Fruit fly (Drosophila melanogaster) whole organism, embryonic: ENCODE measurements around the gene CG11089.

Source experiments
- Abd-B ChIP-seq: fragments of 200-800 bp; sonication (Bioruptor generic); optimal IDR thresholded peaks from 2 replicates; lab custom pipeline; 2018; ENCODE audit warnings: missing biosample characterization, mild to moderate bottlenecking, missing genetic modification characterization, moderate library complexity
- CG10267 ChIP-seq: fragments of 200-800 bp; sonication (Bioruptor generic); optimal IDR thresholded peaks from 2 replicates; lab custom pipeline; 2018; ENCODE audit warnings: missing biosample characterization, mild to moderate bottlenecking, missing genetic modification characterization, moderate library complexity
- CG13624 ChIP-seq: fragments of 200-800 bp; sonication (Bioruptor generic); optimal IDR thresholded peaks from 2 replicates; lab custom pipeline; 2016; ENCODE audit warnings: missing biosample characterization, missing genetic modification characterization
- CG15696 ChIP-seq: fragments of 200-800 bp; sonication (Bioruptor generic); optimal IDR thresholded peaks from 2 replicates; lab custom pipeline; 2019; ENCODE audit warnings: missing biosample characterization, mild to moderate bottlenecking, missing genetic modification characterization, moderate library complexity
- CG17912 ChIP-seq: fragments of 200-800 bp; sonication (Bioruptor generic); optimal IDR thresholded peaks from 2 replicates; lab custom pipeline; 2018; ENCODE audit warnings: missing biosample characterization, mild to moderate bottlenecking, missing genetic modification characterization
- CG2116 ChIP-seq: fragments of 200-800 bp; sonication (Bioruptor generic); optimal IDR thresholded peaks from 3 replicates; lab custom pipeline; 2018; ENCODE audit warnings: missing biosample characterization, mild to moderate bottlenecking, missing genetic modification characterization
- CG2199 ChIP-seq: fragments of 200-800 bp; sonication (Bioruptor generic); IDR thresholded peaks from 3 replicates; pipeline ENCODE4 v1.3.6; 2022; ENCODE audit warnings: missing biosample characterization, missing genetic modification characterization
- CG2678 ChIP-seq: fragments of 200-800 bp; sonication (Bioruptor generic); optimal IDR thresholded peaks from 3 replicates; lab custom pipeline; 2019; ENCODE audit warnings: missing biosample characterization, mild to moderate bottlenecking, missing genetic modification characterization, moderate library complexity
- CG2712 ChIP-seq: fragments of 200-800 bp; optimal IDR thresholded peaks from 3 replicates; lab custom pipeline; 2019; ENCODE audit warnings: missing biosample characterization, mild to moderate bottlenecking, missing genetic modification characterization, moderate library complexity
- CG32767 ChIP-seq: fragments of 200-800 bp; sonication (Bioruptor generic); IDR thresholded peaks from 2 replicates; pipeline ENCODE4 v1.3.6; 2022; ENCODE audit warnings: missing biosample characterization, missing genetic modification characterization
- CG33213 ChIP-seq: fragments of 200-800 bp; sonication (Bioruptor generic); optimal IDR thresholded peaks from 3 replicates; lab custom pipeline; 2016; ENCODE audit warnings: missing biosample characterization, missing genetic modification characterization
- CG3726 ChIP-seq: fragments of 200-800 bp; sonication (Bioruptor generic); IDR thresholded peaks from 3 replicates; pipeline ENCODE4, ENCODE4 v1.3.6; 2022; ENCODE audit warnings: missing biosample characterization, missing genetic modification characterization
- CG3847 ChIP-seq: fragments of 200-800 bp; sonication (Bioruptor generic); IDR thresholded peaks from 2 replicates; pipeline ENCODE4 v1.3.6; 2022; ENCODE audit warnings: missing biosample characterization, missing genetic modification characterization
- CG4404 ChIP-seq: fragments of 200-800 bp; sonication (Bioruptor generic); IDR thresholded peaks from 2 replicates; pipeline ENCODE4 v1.3.6; 2022; ENCODE audit warnings: missing biosample characterization, missing genetic modification characterization
- CG4820 ChIP-seq: fragments of 200-800 bp; sonication (Bioruptor generic); optimal IDR thresholded peaks from 3 replicates; lab custom pipeline; 2016; ENCODE audit warnings: missing biosample characterization, missing genetic modification characterization
- CG5180 ChIP-seq: fragments of 200-800 bp; sonication (Bioruptor generic); optimal IDR thresholded peaks from 3 replicates; lab custom pipeline; 2017; ENCODE audit warnings: missing biosample characterization, missing genetic modification characterization, mild to moderate bottlenecking, moderate library complexity, missing genetic modification reagents
- CG7357 ChIP-seq: fragments of 200-800 bp; sonication (Bioruptor generic); IDR thresholded peaks from 3 replicates; pipeline ENCODE4 v1.3.6; 2022; ENCODE audit warnings: missing biosample characterization, missing genetic modification characterization
- CG9437 ChIP-seq: fragments of 200-800 bp; sonication (Bioruptor generic); optimal IDR thresholded peaks from 2 replicates; lab custom pipeline; 2018; ENCODE audit warnings: missing biosample characterization, mild to moderate bottlenecking, missing genetic modification characterization
- D19B ChIP-seq: fragments of 200-800 bp; sonication (Bioruptor generic); optimal IDR thresholded peaks from 2 replicates; lab custom pipeline; 2017; ENCODE audit warnings: missing biosample characterization, mild to moderate bottlenecking, missing genetic modification characterization
- Dll ChIP-seq: fragments of 200-800 bp; sonication (Bioruptor generic); IDR thresholded peaks from 4 replicates; pipeline ENCODE4 v1.3.6; 2022; ENCODE audit warnings: missing biosample characterization, missing genetic modification characterization; ENCODE audit not compliant: partially characterized antibody
- Dref ChIP-seq: fragments of 200-800 bp; sonication (Bioruptor generic); IDR thresholded peaks from 2 replicates; pipeline ENCODE4 v1.3.6; 2022; ENCODE audit warnings: missing biosample characterization, missing genetic modification characterization
- Hmx ChIP-seq: fragments of 200-800 bp; sonication (Bioruptor generic); optimal IDR thresholded peaks from 2 replicates; lab custom pipeline; 2016; ENCODE audit warnings: missing biosample characterization, missing genetic modification characterization
- Hr51 ChIP-seq, 2 experiments: fragments of 200-800 bp; sonication (Bioruptor generic); optimal IDR thresholded peaks; 2 replicates in 1 of 2; 3 replicates in 1 of 2; lab custom pipeline; 2016 to 2018; ENCODE audit warnings: missing biosample characterization in 2 of 2, missing genetic modification characterization in 2 of 2, mild to moderate bottlenecking in 1 of 2, moderate library complexity in 1 of 2
- Max ChIP-seq: fragments of 200-800 bp; sonication (Bioruptor generic); optimal IDR thresholded peaks from 2 replicates; lab custom pipeline; 2016; ENCODE audit warnings: missing biosample characterization, mild to moderate bottlenecking, missing genetic modification characterization
- Neu2 ChIP-seq: fragments of 200-800 bp; sonication (Bioruptor generic); optimal IDR thresholded peaks from 3 replicates; lab custom pipeline; 2016; ENCODE audit warnings: missing biosample characterization, missing genetic modification characterization, borderline replicate concordance
- Scr ChIP-seq: fragments of 200-800 bp; sonication (Bioruptor generic); IDR thresholded peaks from 2 replicates; pipeline ENCODE4 v1.3.6; 2022; ENCODE audit warnings: missing biosample characterization, missing genetic modification characterization; ENCODE audit not compliant: partially characterized antibody
- Sin3A ChIP-seq: fragments of >200 bp; optimal IDR thresholded peaks from 2 replicates; lab custom pipeline; 2018
- Ssrp ChIP-seq: fragments of 200-800 bp; sonication (Bioruptor generic); optimal IDR thresholded peaks from 2 replicates; lab custom pipeline; 2018; ENCODE audit warnings: missing biosample characterization, mild to moderate bottlenecking, missing genetic modification characterization, moderate library complexity
- al ChIP-seq: fragments of 200-800 bp; sonication (Bioruptor generic); IDR thresholded peaks from 2 replicates; pipeline ENCODE4 v1.3.6; 2022; ENCODE audit warnings: missing biosample characterization, missing genetic modification characterization
- amos ChIP-seq: fragments of 200-800 bp; sonication (Bioruptor generic); IDR thresholded peaks from 2 replicates; pipeline ENCODE4 v1.3.6; 2022; ENCODE audit warnings: missing biosample characterization, missing genetic modification characterization; ENCODE audit not compliant: partially characterized antibody
- bbx ChIP-seq: fragments of 200-800 bp; sonication (Bioruptor generic); IDR thresholded peaks from 2 replicates; pipeline ENCODE4 v1.3.6; 2022; ENCODE audit warnings: missing biosample characterization, missing genetic modification characterization; ENCODE audit not compliant: partially characterized antibody
- bcd ChIP-seq: fragments of 200-800 bp; sonication (Bioruptor generic); optimal IDR thresholded peaks from 2 replicates; lab custom pipeline; 2017; ENCODE audit warnings: missing biosample characterization, mild to moderate bottlenecking, missing genetic modification characterization
- danr ChIP-seq: fragments of 200-800 bp; sonication (Bioruptor generic); IDR thresholded peaks from 2 replicates; pipeline ENCODE4 v1.3.6; 2022; ENCODE audit warnings: missing biosample characterization, missing genetic modification characterization
- dm ChIP-seq: fragments of 200-800 bp; sonication (Bioruptor generic); optimal IDR thresholded peaks from 3 replicates; lab custom pipeline; 2016; ENCODE audit warnings: missing biosample characterization, missing genetic modification characterization
- dmrt11E ChIP-seq: fragments of 200-800 bp; sonication (Bioruptor generic); optimal IDR thresholded peaks from 3 replicates; lab custom pipeline; 2018; ENCODE audit warnings: missing biosample characterization, mild to moderate bottlenecking, missing genetic modification characterization, moderate library complexity
- dpn ChIP-seq, 2 experiments: fragments of 200-800 bp; sonication (Bioruptor generic); optimal IDR thresholded peaks; 3 replicates each; lab custom pipeline; 2016; ENCODE audit warnings: missing biosample characterization in 2 of 2, missing genetic modification characterization in 2 of 2
- fd64A ChIP-seq: fragments of 200-800 bp; sonication (Bioruptor generic); optimal IDR thresholded peaks from 3 replicates; lab custom pipeline; 2018; ENCODE audit warnings: missing biosample characterization, mild to moderate bottlenecking, missing genetic modification characterization
- gcm2 ChIP-seq: fragments of 200-800 bp; sonication (Bioruptor generic); optimal IDR thresholded peaks from 2 replicates; lab custom pipeline; 2016; ENCODE audit warnings: missing biosample characterization, missing genetic modification characterization
- ken ChIP-seq: fragments of 200-800 bp; sonication (Bioruptor generic); IDR thresholded peaks from 3 replicates; pipeline ENCODE4 v1.3.6; 2022; ENCODE audit warnings: missing biosample characterization, missing genetic modification characterization
- lov ChIP-seq, 2 experiments: fragments of 200-800 bp in 1 of 2; fragments of >200 bp in 1 of 2; sonication (Bioruptor generic) in 1 of 2; IDR thresholded peaks in 1 of 2; optimal IDR thresholded peaks in 1 of 2; 2 replicates in 1 of 2; 3 replicates in 1 of 2; pipeline versions ENCODE4 v1.3.6 to Lab custom; 2017 to 2022; ENCODE audit warnings: missing biosample characterization in 1 of 2, missing genetic modification characterization in 1 of 2
- run ChIP-seq: fragments of 200-800 bp; sonication (Bioruptor generic); optimal IDR thresholded peaks from 3 replicates; lab custom pipeline; 2018; ENCODE audit warnings: missing biosample characterization, mild to moderate bottlenecking, missing genetic modification characterization
- sd ChIP-seq: fragments of 200-800 bp; sonication (Bioruptor generic); optimal IDR thresholded peaks from 3 replicates; lab custom pipeline; 2018; ENCODE audit warnings: missing biosample characterization, mild to moderate bottlenecking, missing genetic modification characterization, moderate library complexity
- sens-2 ChIP-seq: fragments of 200-800 bp; sonication (Bioruptor generic); IDR thresholded peaks from 2 replicates; pipeline ENCODE4 v1.3.6; 2022; ENCODE audit warnings: missing biosample characterization, missing genetic modification characterization
- sisA ChIP-seq: fragments of 200-800 bp; sonication (Bioruptor generic); IDR thresholded peaks from 2 replicates; pipeline ENCODE4 v1.3.6; 2022; ENCODE audit warnings: missing biosample characterization, missing genetic modification characterization
- slp2 ChIP-seq: fragments of 200-800 bp; sonication (Bioruptor generic); optimal IDR thresholded peaks from 2 replicates; lab custom pipeline; 2016; ENCODE audit warnings: missing biosample characterization, missing genetic modification characterization
- stwl ChIP-seq: fragments of 200-800 bp; sonication (Bioruptor generic); optimal IDR thresholded peaks from 3 replicates; lab custom pipeline; 2018; ENCODE audit warnings: missing biosample characterization, mild to moderate bottlenecking, missing genetic modification characterization, moderate library complexity
- vfl ChIP-seq: fragments of 200-800 bp; sonication (Bioruptor generic); optimal IDR thresholded peaks from 2 replicates; lab custom pipeline; 2016; ENCODE audit warnings: missing biosample characterization, missing genetic modification characterization
- yki ChIP-seq: fragments of >200 bp; optimal IDR thresholded peaks from 3 replicates; lab custom pipeline; 2018
- zen2 ChIP-seq: fragments of 200-800 bp; sonication (Bioruptor generic); IDR thresholded peaks from 3 replicates; pipeline ENCODE4 v1.3.6; 2022; ENCODE audit warnings: missing biosample characterization, missing genetic modification characterization; ENCODE audit not compliant: partially characterized antibody

CG11089 gene

dm6 chr3R:24870389-24871048 is 6.3 kb upstream of the CG11089 start, which contains the start of gene CycB3 (continued):
- no peak for TF ChIP-seq vfl
- peak; percentile 65 for TF ChIP-seq stwl
- no peak for TF ChIP-seq CG5180 (GFP tag; lab: Kevin White, UChicago)
- TF ChIP-seq CG2199 = no peak
- TF ChIP-seq CG4404 = no peak
- no peak for TF ChIP-seq CG13624
- no peak for TF ChIP-seq Neu2 (GFP tag; lab: Kevin White, UChicago)
- TF ChIP-seq CG15696 (tag; lab: Kevin White, UChicago) = no peak
- TF ChIP-seq CG32767 (GFP tag; lab: Robert Waterston, UW) = no peak
- TF ChIP-seq Ssrp = no peak
- peak; percentile 31 for TF ChIP-seq dmrt11E (tag; lab: Kevin White, UChicago)
- TF ChIP-seq danr (GFP tag; lab: Robert Waterston, UW) = no peak
- no peak for TF ChIP-seq Abd-B (GFP tag; lab: Kevin White, UChicago)
- no peak for TF ChIP-seq CG4820
- peak; percentile 44; the same call in 1 of the 2 replicates for TF ChIP-seq Scr (GFP tag; lab: Robert Waterston, UW)
- TF ChIP-seq Dll = no peak
- TF ChIP-seq zen2 = no peak
- TF ChIP-seq CG33213 (GFP tag; lab: Kevin White, UChicago) = peak; percentile 63
- TF ChIP-seq D19B (GFP tag; lab: Kevin White, UChicago) = no peak
- TF ChIP-seq CG17912 (GFP tag; lab: Kevin White, UChicago) = peak; percentile 69
- no peak for TF ChIP-seq sens-2 (GFP tag; lab: Robert Waterston, UW)
- TF ChIP-seq Hr51 (GFP tag; optimal IDR thresholded peaks at IDR 0.05; lab: Kevin White, UChicago) = no peak
- peak; percentile 74 for TF ChIP-seq Dref (GFP tag; lab: Robert Waterston, UW)
- TF ChIP-seq CG2116 (GFP tag; lab: Kevin White, UChicago) = peak; percentile 99
- TF ChIP-seq yki (lab: Kevin White, UChicago) = no peak
- 0 out of 3 replicates have a peak, but pooled peaks have one; percentile 9 for TF ChIP-seq ken (GFP tag; lab: Robert Waterston, UW)
- TF ChIP-seq Hmx (GFP tag; lab: Kevin White, UChicago) = no peak
- TF ChIP-seq al (GFP tag; lab: Robert Waterston, UW) = no peak
- no peak for TF ChIP-seq CG3726 (GFP tag; lab: Robert Waterston, UW)
- peak; percentile 43; the same call in 1 of the 2 replicates for TF ChIP-seq amos
- no peak for TF ChIP-seq slp2 (GFP tag; lab: Kevin White, UChicago)
- peak; percentile 53 for TF ChIP-seq dm (GFP tag; lab: Kevin White, UChicago)
- no peak for TF ChIP-seq sisA (GFP tag; lab: Robert Waterston, UW)
- TF ChIP-seq Sin3A (lab: Kevin White, UChicago) = peak; percentile 53
- TF ChIP-seq dpn (GFP tag; optimal IDR thresholded peaks at IDR 0.05; lab: Kevin White, UChicago) = peak in 1 of 2 experiments; percentile 2
- peak; percentile 42 for TF ChIP-seq CG3847 (GFP tag; lab: Robert Waterston, UW)
- no peak for TF ChIP-seq gcm2 (GFP tag; lab: Kevin White, UChicago)
- TF ChIP-seq fd64A (GFP tag; lab: Kevin White, UChicago) = no peak
- TF ChIP-seq sd (tag; lab: Kevin White, UChicago) = no peak
- TF ChIP-seq CG2712 (tag; lab: Kevin White, UChicago) = peak; percentile 36
- TF ChIP-seq CG2678 = no peak
- no peak for TF ChIP-seq CG9437 (GFP tag; lab: Kevin White, UChicago)
- no peak for TF ChIP-seq lov (optimal IDR thresholded peaks at IDR 0.05; lab: Kevin White, UChicago)
- no peak for TF ChIP-seq lov (GFP tag; IDR thresholded peaks at IDR 0.05; lab: Robert Waterston, UW)
- TF ChIP-seq CG10267 (tag; lab: Kevin White, UChicago) = peak; percentile 47
- no peak for TF ChIP-seq run (tag; lab: Kevin White, UChicago)
- peak; percentile 34 for TF ChIP-seq bcd
- TF ChIP-seq bbx = peak; percentile 50; the same call in 1 of the 2 replicates
- TF ChIP-seq CG7357 (GFP tag; lab: Robert Waterston, UW) = no peak
- TF ChIP-seq Max = no peak
